Worm (Caenorhabditis elegans): ENCODE measurements around the gene Y17G7B.3.

Gene Y17G7B.3

ce11 chrII:11960596-11961217 lies 28.1 kb upstream of the Y17G7B.3 start (continued):
- TF ChIP-seq snpc-4 (tag; optimal IDR thresholded peaks at IDR 0.05) (no peak), nhr-41 (GFP tag; IDR thresholded peaks at IDR 0.05) (peak; percentile 97), unc-130 (GFP tag; optimal IDR thresholded peaks at IDR 0.05) (peak; percentile 95), ceh-20 (GFP tag; IDR thresholded peaks at IDR 0.05) (peak; percentile 89), lim-7 (GFP tag; IDR thresholded peaks at IDR 0.05) (peak; percentile 100), F37D6.2 (tag; optimal IDR thresholded peaks at IDR 0.05) (peak; percentile 83), ceh-82 (tag; optimal IDR thresholded peaks at IDR 0.05) (no peak), nhr-25 (tag; optimal IDR thresholded peaks at IDR 0.05; ENCODE audit: borderline replicate concordance, insufficient read depth) (no peak), nhr-77 (tag; optimal IDR thresholded peaks at IDR 0.05) (peak; percentile 16), mxl-3 (GFP tag; optimal IDR thresholded peaks at IDR 0.05) (peak; percentile 84), nhr-76 (tag; optimal IDR thresholded peaks at IDR 0.05) (no peak), egl-27 (tag; optimal IDR thresholded peaks at IDR 0.05) (no peak), pqm-1 (tag; optimal IDR thresholded peaks at IDR 0.05) (no peak), dmd-8 (GFP tag; IDR thresholded peaks at IDR 0.05) (peak; percentile 100), T26A8.4 (GFP tag; IDR thresholded peaks at IDR 0.05) (peak; percentile 96), lsy-2 (tag; optimal IDR thresholded peaks at IDR 0.05) (peak; percentile 11 to 56), gei-8 (GFP tag; optimal IDR thresholded peaks at IDR 0.05) (peak; percentile 98), sdz-12 (GFP tag; optimal IDR thresholded peaks at IDR 0.05) (peak; percentile 98), mxl-2 (GFP tag; conservative IDR thresholded peaks at IDR 0.05) (peak; percentile 91), nhr-11 (tag; optimal IDR thresholded peaks at IDR 0.05) (no peak), unc-62 (GFP tag; optimal IDR thresholded peaks at IDR 0.05 in 1 of 2) (peak in 1 of 2 experiments; percentile 73), unc-62 (tag; optimal IDR thresholded peaks at IDR 0.05) (no peak), mes-2 (tag; optimal IDR thresholded peaks at IDR 0.05; ENCODE audit: poor library complexity, severe bottlenecking) (peak; percentile 92), ceh-62 (tag; optimal IDR thresholded peaks at IDR 0.05) (no peak), nhr-111 (GFP tag; optimal IDR thresholded peaks at IDR 0.05) (peak; percentile 99), daf-16 (GFP tag; optimal IDR thresholded peaks at IDR 0.05) (peak; percentile 85 to 98), daf-16 (tag; optimal IDR thresholded peaks at IDR 0.05) (peak; percentile 52), zfp-3 (GFP tag; conservative IDR thresholded peaks at IDR 0.05) (peak; percentile 89), lin-13 (GFP tag; optimal IDR thresholded peaks at IDR 0.05) (peak; percentile 64), hlh-11 (tag; optimal IDR thresholded peaks at IDR 0.05) (peak; percentile 85), nhr-237 (tag; optimal IDR thresholded peaks at IDR 0.05) (no peak), php-3 (GFP tag; IDR thresholded peaks at IDR 0.05) (peak; percentile 94), zip-2 (tag; optimal IDR thresholded peaks at IDR 0.05) (peak; percentile 12), spr-3 (GFP tag; optimal IDR thresholded peaks at IDR 0.05) (peak; percentile 94), lin-1 (GFP tag; IDR thresholded peaks at IDR 0.05) (peak; percentile 97), daf-19 (GFP tag; conservative IDR thresholded peaks at IDR 0.05) (no peak), mdl-1 (tag; optimal IDR thresholded peaks at IDR 0.05) (peak in 1 of 2 experiments; percentile 22), unc-39 (tag; optimal IDR thresholded peaks at IDR 0.05) (no peak), hlh-30 (tag; optimal IDR thresholded peaks at IDR 0.05; ENCODE audit: insufficient read depth) (peak; percentile 71), attf-4 (tag; optimal IDR thresholded peaks at IDR 0.05) (peak; percentile 57), hif-1 (tag; optimal IDR thresholded peaks at IDR 0.05) (peak; percentile 53 to 84), nhr-102 (tag; optimal IDR thresholded peaks at IDR 0.05) (peak; percentile 88), ceh-44 (GFP tag; IDR thresholded peaks at IDR 0.05) (peak; percentile 98), daf-8 (GFP tag; IDR thresholded peaks at IDR 0.05) (peak; percentile 90), nhr-6 (tag; optimal IDR thresholded peaks at IDR 0.05) (peak; percentile 40), duxl-1 (tag; optimal IDR thresholded peaks at IDR 0.05; ENCODE audit: poor library complexity) (peak; percentile 88), lin-38 (GFP tag; IDR thresholded peaks at IDR 0.05) (peak; percentile 94), lin-15B (tag; optimal IDR thresholded peaks at IDR 0.05) (no peak), lin-29 (GFP tag; IDR thresholded peaks at IDR 0.05) (peak; percentile 85), aha-1 (tag) (peak; percentile 87), zag-1 (tag; optimal IDR thresholded peaks at IDR 0.05) (no peak)

Data from whole organism, L4 larva.